Worm (Caenorhabditis elegans) whole organism, L4 larva: ENCODE data around the gene mthf-1.

Source experiments
- D1046.2 ChIP-seq: fragments of 200-800 bp; sonication (Bioruptor generic); IDR thresholded peaks from 2 replicates; pipeline ENCODE4 v1.3.6; 2022; ENCODE audit warnings: missing genetic modification characterization, missing compliant biosample characterization
- T20F7.1 ChIP-seq: fragments of 200-800 bp; sonication (Bioruptor generic); optimal IDR thresholded peaks from 2 replicates; lab custom pipeline; 2018; ENCODE audit warnings: mild to moderate bottlenecking, missing genetic modification characterization, missing compliant biosample characterization
- T26A8.4 ChIP-seq: fragments of 200-800 bp; sonication (Bioruptor generic); IDR thresholded peaks from 2 replicates; pipeline ENCODE4 v1.3.6; 2022; ENCODE audit warnings: missing genetic modification characterization, missing compliant biosample characterization
- Y5F2A.4 ChIP-seq: fragments of 200-800 bp; sonication (Bioruptor generic); optimal IDR thresholded peaks from 2 replicates; lab custom pipeline; 2018; ENCODE audit warnings: mild to moderate bottlenecking, missing genetic modification characterization, missing compliant biosample characterization
- ZK546.5 ChIP-seq, 2 experiments: sonication (generic microtip); optimal IDR thresholded peaks; 2 replicates each; lab custom pipeline; 2017; ENCODE audit warnings: missing biosample characterization in 2 of 2, missing genetic modification characterization in 2 of 2
- aha-1 ChIP-seq: fragments of 150-350 bp; peaks from one replicate; lab custom pipeline; 2014; ENCODE audit warnings: missing biosample characterization, missing genetic modification characterization
- ama-1 ChIP-seq: fragments of 150-350 bp; optimal IDR thresholded peaks from 2 replicates; lab custom pipeline; 2014; ENCODE audit warnings: inconsistent platforms, mixed read lengths
- daf-12 ChIP-seq: fragments of 150-350 bp; optimal IDR thresholded peaks from 2 replicates; lab custom pipeline; 2014; ENCODE audit warnings: missing biosample characterization, missing genetic modification reagents, missing genetic modification characterization
- daf-8 ChIP-seq: fragments of 200-800 bp; sonication (Bioruptor generic); IDR thresholded peaks from 2 replicates; pipeline ENCODE4 v1.3.6; 2022; ENCODE audit warnings: missing genetic modification characterization, missing compliant biosample characterization
- dmd-6 ChIP-seq: fragments of 200-800 bp; sonication (Bioruptor generic); IDR thresholded peaks from 2 replicates; pipeline ENCODE4 v1.3.6; 2022; ENCODE audit warnings: missing genetic modification reagents, missing genetic modification characterization, missing compliant biosample characterization
- fos-1 ChIP-seq: fragments of 150-350 bp; optimal IDR thresholded peaks from 2 replicates; lab custom pipeline; 2014; ENCODE audit warnings: missing biosample characterization, missing genetic modification characterization
- gei-8 ChIP-seq: fragments of 200-800 bp; sonication (Bioruptor generic); optimal IDR thresholded peaks from 2 replicates; lab custom pipeline; 2018; ENCODE audit warnings: mild to moderate bottlenecking, missing genetic modification characterization, missing compliant biosample characterization
- hif-1 ChIP-seq, 2 experiments: sonication (generic microtip); optimal IDR thresholded peaks; 2 replicates each; lab custom pipeline; 2016 to 2017; ENCODE audit warnings: missing compliant biosample characterization in 2 of 2, missing genetic modification characterization in 2 of 2, missing genetic modification reagents in 2 of 2, missing genotype in 2 of 2, mild to moderate bottlenecking in 1 of 2
- hlh-11 ChIP-seq: fragments of 200-800 bp; sonication (Bioruptor generic); optimal IDR thresholded peaks from 2 replicates; lab custom pipeline; 2018; ENCODE audit warnings: mild to moderate bottlenecking, missing genetic modification characterization, missing compliant biosample characterization
- lin-38 ChIP-seq: fragments of 200-800 bp; sonication (Bioruptor generic); IDR thresholded peaks from 2 replicates; pipeline ENCODE4 v1.3.6; 2022; ENCODE audit warnings: missing genetic modification reagents, missing genetic modification characterization, missing compliant biosample characterization
- lin-39 ChIP-seq: fragments of 150-350 bp; optimal IDR thresholded peaks from 2 replicates; lab custom pipeline; 2014; ENCODE audit warnings: missing biosample characterization, missing genetic modification reagents, missing genetic modification characterization
- mdt-29 ChIP-seq: fragments of 200-800 bp; sonication (Bioruptor generic); IDR thresholded peaks from 2 replicates; pipeline ENCODE4 v1.3.6; 2022; ENCODE audit warnings: missing genetic modification reagents, missing genetic modification characterization, missing compliant biosample characterization
- mep-1 ChIP-seq: fragments of 150-350 bp; sonication (generic microtip); optimal IDR thresholded peaks from 3 replicates; lab custom pipeline; 2014; ENCODE audit warnings: missing biosample characterization, missing genetic modification characterization
- mxl-2 ChIP-seq: fragments of 200-800 bp; sonication (Bioruptor generic); conservative IDR thresholded peaks from 2 replicates; pipeline ENCODE4 v1.3.6; 2022; ENCODE audit warnings: missing genetic modification reagents, missing genetic modification characterization, missing compliant biosample characterization
- nhr-11 ChIP-seq: fragments of 150-350 bp; optimal IDR thresholded peaks from 2 replicates; lab custom pipeline; 2014; ENCODE audit warnings: missing biosample characterization, missing genetic modification characterization
- nhr-25 ChIP-seq: sonication (generic microtip); optimal IDR thresholded peaks from 2 replicates; lab custom pipeline; 2017; ENCODE audit warnings: missing genetic modification characterization, mild to moderate bottlenecking, missing compliant biosample characterization, antibody characterized with exemption, moderate library complexity, borderline replicate concordance; ENCODE audit not compliant: insufficient read depth
- nhr-28 ChIP-seq: fragments of 150-350 bp; optimal IDR thresholded peaks from 2 replicates; lab custom pipeline; 2014; ENCODE audit warnings: missing biosample characterization, missing genetic modification characterization
- nhr-42 ChIP-seq: fragments of 200-800 bp; sonication (Bioruptor generic); IDR thresholded peaks from 2 replicates; pipeline ENCODE4 v1.3.6; 2022; ENCODE audit warnings: missing genetic modification characterization, missing compliant biosample characterization
- nhr-48 ChIP-seq: sonication (generic microtip); optimal IDR thresholded peaks from 2 replicates; lab custom pipeline; 2016; ENCODE audit warnings: mild to moderate bottlenecking, missing genetic modification characterization, missing compliant biosample characterization
- nhr-6 ChIP-seq: fragments of 150-350 bp; optimal IDR thresholded peaks from 2 replicates; lab custom pipeline; 2014; ENCODE audit warnings: missing biosample characterization, missing genetic modification characterization
- spr-1 ChIP-seq: sonication (generic microtip); optimal IDR thresholded peaks from 2 replicates; lab custom pipeline; 2016; ENCODE audit warnings: mild to moderate bottlenecking, missing genetic modification characterization, missing compliant biosample characterization
- tag-97 ChIP-seq: fragments of 200-800 bp; sonication (Bioruptor generic); IDR thresholded peaks from 2 replicates; pipeline ENCODE4 v1.3.6; 2022; ENCODE audit warnings: missing genetic modification characterization, missing compliant biosample characterization
- unc-62 ChIP-seq, 3 experiments: fragments of 150-350 bp in 1 of 3; sonication (generic microtip); optimal IDR thresholded peaks in 2 of 3; peaks in 1 of 3; 1 replicate in 1 of 3; 2 replicates in 2 of 3; lab custom pipeline; 2014 to 2017; ENCODE audit warnings: missing biosample characterization in 3 of 3, missing genetic modification characterization in 3 of 3, missing genetic modification reagents in 3 of 3, missing genotype in 1 of 3
- vab-7 ChIP-seq: fragments of 200-800 bp; sonication (Bioruptor generic); IDR thresholded peaks from 2 replicates; pipeline ENCODE4 v1.3.6; 2022; ENCODE audit warnings: missing genetic modification reagents, missing genetic modification characterization, missing compliant biosample characterization
- zfp-2 ChIP-seq: sonication (generic microtip); optimal IDR thresholded peaks from 2 replicates; lab custom pipeline; 2016; ENCODE audit warnings: mild to moderate bottlenecking, missing genetic modification characterization, missing compliant biosample characterization
- zfp-3 ChIP-seq: fragments of 200-800 bp; sonication (Bioruptor generic); conservative IDR thresholded peaks from 2 replicates; pipeline ENCODE4 v1.3.6; 2022; ENCODE audit warnings: missing genetic modification reagents, missing genetic modification characterization, missing compliant biosample characterization

mthf-1 gene

ce11 chrII:7791408-7792050 lies 13.9 kb upstream of the mthf-1 start:
- peak; percentile 25; the same call in 1 of the 2 replicates for TF ChIP-seq T26A8.4
- TF ChIP-seq tag-97 (GFP tag; lab: Robert Waterston, UW) = no peak
- TF ChIP-seq nhr-6 (tag; lab: Kevin White, UChicago) = no peak
- TF ChIP-seq ama-1 = peak; percentile 47
- TF ChIP-seq dmd-6 = no peak
- TF ChIP-seq zfp-2 (tag; lab: Kevin White, UChicago) = no peak
- TF ChIP-seq T20F7.1 (GFP tag; lab: Kevin White, UChicago) = peak; percentile 19
- no peak for TF ChIP-seq nhr-11 (tag; lab: Kevin White, UChicago)
- TF ChIP-seq nhr-25 (tag; lab: Kevin White, UChicago) = peak; percentile 71
- TF ChIP-seq aha-1 (tag; lab: Kevin White, UChicago) = peak; percentile 63
- TF ChIP-seq zfp-3 (GFP tag; lab: Robert Waterston, UW) = no peak
- TF ChIP-seq unc-62 (GFP tag; optimal IDR thresholded peaks at IDR 0.05 in 1 of 2; lab: Kevin White, UChicago) = peak in 1 of 2 experiments; percentile 0
- no peak for TF ChIP-seq unc-62 (tag; optimal IDR thresholded peaks at IDR 0.05; lab: Kevin White, UChicago)
- peak; percentile 56 for TF ChIP-seq mep-1 (tag; lab: Kevin White, UChicago)
- no peak for TF ChIP-seq ZK546.5 (tag; optimal IDR thresholded peaks at IDR 0.05; lab: Kevin White, UChicago)
- TF ChIP-seq, all 104 proteins: peak for 7

- TF ChIP-seq nhr-28 (tag; lab: Kevin White, UChicago) (peak; percentile 34), gei-8 (GFP tag; lab: Kevin White, UChicago) (peak; percentile 16), hlh-11 (peak; percentile 14), D1046.2 (GFP tag; lab: Robert Waterston, UW) (no peak), nhr-42 (GFP tag; lab: Robert Waterston, UW) (no peak), fos-1 (tag; lab: Kevin White, UChicago) (no peak), nhr-48 (tag; lab: Kevin White, UChicago) (no peak), lin-39 (no peak), hif-1 (tag; optimal IDR thresholded peaks at IDR 0.05; lab: Kevin White, UChicago) (no peak), spr-1 (no peak), Y5F2A.4 (GFP tag; lab: Kevin White, UChicago) (no peak), mdt-29 (GFP tag; lab: Robert Waterston, UW) (no peak), daf-12 (tag; lab: Kevin White, UChicago) (no peak), ama-1 (peak; percentile 90), daf-8 (no peak), mxl-2 (GFP tag; lab: Robert Waterston, UW) (0 out of 2 replicates have a peak, but pooled peaks have one; percentile 34)
Measured at ce11 chrII:7790324-7790898, 12.8 kb upstream of the mthf-1 start, which contains the start of gene srlf-1. Gene srlf-1 (plus strand): TSS chrII:7790591.

ce11 chrII:7789605-7790004 lies 12.0 kb upstream of the mthf-1 start:
- TF ChIP-seq aha-1 (tag; lab: Kevin White, UChicago) (no peak), unc-62 (GFP tag; optimal IDR thresholded peaks at IDR 0.05 in 1 of 2; lab: Kevin White, UChicago) (peak in 1 of 2 experiments; percentile 58), unc-62 (tag; optimal IDR thresholded peaks at IDR 0.05; lab: Kevin White, UChicago) (no peak)

- TF ChIP-seq T20F7.1 (GFP tag; lab: Kevin White, UChicago) (no peak), vab-7 (GFP tag; lab: Robert Waterston, UW) (no peak), lin-38 (GFP tag; lab: Robert Waterston, UW) (peak; percentile 62), unc-62 (GFP tag; optimal IDR thresholded peaks at IDR 0.05 in 1 of 2; lab: Kevin White, UChicago) (peak in 1 of 2 experiments; percentile 11), unc-62 (tag; optimal IDR thresholded peaks at IDR 0.05; lab: Kevin White, UChicago) (no peak)
Measured at ce11 chrII:7783467-7783959, 5.9 kb upstream of the mthf-1 start, which contains the start of gene skr-17. Gene skr-17 (plus strand): TSS chrII:7783517.
